Worm (Caenorhabditis elegans): ENCODE results near the gene ccch-1.

DNA sequence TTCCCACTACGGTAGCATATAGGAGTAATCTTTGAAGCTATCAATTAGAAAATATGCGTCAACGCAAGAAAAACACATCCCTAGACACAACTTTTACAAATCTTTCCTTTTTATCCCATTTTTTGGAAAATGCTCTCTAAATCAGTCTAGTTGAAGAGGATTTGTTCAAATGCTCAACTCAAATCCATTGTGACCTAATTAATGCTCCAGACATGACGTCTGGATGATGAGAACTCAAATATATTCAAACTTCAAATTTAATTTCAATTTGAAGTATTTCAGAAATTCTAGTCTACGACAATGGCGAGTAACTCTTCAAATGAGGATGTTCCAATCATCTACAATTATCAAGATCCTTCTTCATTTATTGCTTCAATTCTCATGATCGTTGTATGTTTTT is 24.7 kb downstream of the ccch-1 start, which contains the start of gene srx-85:
- TF ChIP-seq T22C8.4 (GFP tag; IDR thresholded peaks at IDR 0.05) (no peak), ref-1 (GFP tag; conservative IDR thresholded peaks at IDR 0.05) (no peak), flt-1 (GFP tag; IDR thresholded peaks at IDR 0.05) (no peak), tab-1 (GFP tag; IDR thresholded peaks at IDR 0.05) (no peak), ztf-23 (GFP tag; IDR thresholded peaks at IDR 0.05) (no peak), klf-2 (GFP tag; conservative IDR thresholded peaks at IDR 0.05) (no peak), med-1 (GFP tag; optimal IDR thresholded peaks at IDR 0.05; ENCODE audit: insufficient read depth) (no peak)

All from whole organism, midembryonic.